Worm (Caenorhabditis elegans) whole organism, L2 larva: ENCODE measurements around the gene Y48E1C.2.

Source experiments
- C34F6.9 ChIP-seq: fragments of 150-350 bp; optimal IDR thresholded peaks from 2 replicates; lab custom pipeline; 2014; ENCODE audit warnings: missing biosample characterization, missing genetic modification characterization
- F13H6.1 ChIP-seq: sonication (generic microtip); optimal IDR thresholded peaks from 2 replicates; lab custom pipeline; 2016; ENCODE audit warnings: missing genetic modification characterization, missing compliant biosample characterization
- R02D3.7 ChIP-seq: fragments of 150-350 bp; optimal IDR thresholded peaks from 2 replicates; lab custom pipeline; 2014; ENCODE audit warnings: missing biosample characterization, missing genetic modification characterization
- Y55F3AM.14 ChIP-seq: fragments of 200-800 bp; sonication (Bioruptor generic); optimal IDR thresholded peaks from 2 replicates; lab custom pipeline; 2018; ENCODE audit warnings: mild to moderate bottlenecking, missing genetic modification characterization, missing compliant biosample characterization
- ZK546.5 ChIP-seq: sonication (generic microtip); optimal IDR thresholded peaks from 2 replicates; lab custom pipeline; 2017; ENCODE audit warnings: missing biosample characterization, missing genetic modification characterization
- alr-1 ChIP-seq: fragments of 150-350 bp; optimal IDR thresholded peaks from 2 replicates; lab custom pipeline; 2014; ENCODE audit warnings: missing biosample characterization, missing genetic modification characterization
- aly-2 ChIP-seq: fragments of 150-350 bp; optimal IDR thresholded peaks from 2 replicates; lab custom pipeline; 2014; ENCODE audit warnings: missing biosample characterization, missing genetic modification characterization
- blmp-1 ChIP-seq: sonication (generic microtip); optimal IDR thresholded peaks from 2 replicates; lab custom pipeline; 2017; ENCODE audit warnings: missing genetic modification characterization, mild to moderate bottlenecking, missing compliant biosample characterization, antibody characterized with exemption, moderate library complexity; ENCODE audit not compliant: insufficient read depth
- ceh-16 ChIP-seq: fragments of 150-350 bp; optimal IDR thresholded peaks from 2 replicates; lab custom pipeline; 2014; ENCODE audit warnings: missing biosample characterization, missing genetic modification characterization
- ceh-82 ChIP-seq: fragments of 150-350 bp; optimal IDR thresholded peaks from 2 replicates; lab custom pipeline; 2014; ENCODE audit warnings: missing biosample characterization, missing genetic modification characterization
- crh-2 ChIP-seq: sonication (generic microtip); optimal IDR thresholded peaks from 2 replicates; lab custom pipeline; 2017; ENCODE audit warnings: missing biosample characterization, missing genetic modification characterization
- dmd-4 ChIP-seq: sonication (generic microtip); optimal IDR thresholded peaks from 2 replicates; lab custom pipeline; 2017; ENCODE audit warnings: missing biosample characterization, missing genetic modification characterization
- egl-27 ChIP-seq: sonication (generic microtip); optimal IDR thresholded peaks from 3 replicates; lab custom pipeline; 2017; ENCODE audit warnings: missing biosample characterization, missing genetic modification reagents, missing genetic modification characterization
- elt-3 ChIP-seq: sonication (generic microtip); optimal IDR thresholded peaks from 2 replicates; lab custom pipeline; 2017; ENCODE audit warnings: missing biosample characterization, missing genetic modification characterization
- fos-1 ChIP-seq: fragments of 150-350 bp; optimal IDR thresholded peaks from 2 replicates; lab custom pipeline; 2014; ENCODE audit warnings: missing biosample characterization, missing genetic modification characterization
- gmeb-1 ChIP-seq: fragments of 150-350 bp; optimal IDR thresholded peaks from 2 replicates; lab custom pipeline; 2014; ENCODE audit warnings: missing biosample characterization, missing genetic modification characterization
- lin-11 ChIP-seq: fragments of 150-350 bp; sonication (generic microtip); optimal IDR thresholded peaks from 2 replicates; lab custom pipeline; 2014; ENCODE audit warnings: missing biosample characterization, missing genetic modification characterization, inconsistent platforms, mixed read lengths
- lin-13 ChIP-seq: fragments of 150-350 bp; optimal IDR thresholded peaks from 2 replicates; lab custom pipeline; 2014; ENCODE audit warnings: missing biosample characterization, missing genetic modification reagents, missing genetic modification characterization
- lsy-2 ChIP-seq, 2 experiments: fragments of 150-350 bp in 1 of 2; sonication (generic microtip) in 1 of 2; optimal IDR thresholded peaks; 2 replicates each; lab custom pipeline; 2014 to 2017; ENCODE audit warnings: missing biosample characterization in 2 of 2, missing genetic modification characterization in 2 of 2
- mab-5 ChIP-seq: fragments of 150-350 bp; optimal IDR thresholded peaks from 2 replicates; lab custom pipeline; 2014; ENCODE audit warnings: missing biosample characterization, missing genetic modification characterization
- mbf-1 ChIP-seq: sonication (generic microtip); optimal IDR thresholded peaks from 2 replicates; lab custom pipeline; 2017; ENCODE audit warnings: missing biosample characterization, missing genetic modification characterization
- mdl-1 ChIP-seq, 2 experiments: fragments of 150-350 bp in 1 of 2; sonication (generic microtip) in 1 of 2; optimal IDR thresholded peaks; 2 replicates each; lab custom pipeline; 2017; ENCODE audit warnings: missing biosample characterization in 2 of 2, missing genetic modification characterization in 2 of 2
- nhr-10 ChIP-seq: sonication (generic microtip); optimal IDR thresholded peaks from 2 replicates; lab custom pipeline; 2017; ENCODE audit warnings: missing biosample characterization, missing genetic modification characterization
- nhr-11 ChIP-seq: fragments of 150-350 bp; optimal IDR thresholded peaks from 2 replicates; lab custom pipeline; 2014; ENCODE audit warnings: missing biosample characterization, missing genetic modification characterization
- nhr-12 ChIP-seq: fragments of 150-350 bp; optimal IDR thresholded peaks from 2 replicates; lab custom pipeline; 2014; ENCODE audit warnings: missing biosample characterization, missing genetic modification characterization
- nhr-129 ChIP-seq: fragments of 150-350 bp; optimal IDR thresholded peaks from 2 replicates; lab custom pipeline; 2014; ENCODE audit warnings: missing biosample characterization, missing genetic modification characterization
- nhr-21 ChIP-seq: fragments of 150-350 bp; optimal IDR thresholded peaks from 2 replicates; lab custom pipeline; 2014; ENCODE audit warnings: missing biosample characterization, missing genetic modification characterization
- nhr-23 ChIP-seq: fragments of 150-350 bp; optimal IDR thresholded peaks from 2 replicates; lab custom pipeline; 2014; ENCODE audit warnings: missing biosample characterization, missing genetic modification reagents, missing genetic modification characterization
- nhr-237 ChIP-seq: fragments of 150-350 bp; optimal IDR thresholded peaks from 2 replicates; lab custom pipeline; 2014; ENCODE audit warnings: missing biosample characterization, missing genetic modification characterization
- nhr-25 ChIP-seq: fragments of 150-350 bp; sonication (generic microtip); optimal IDR thresholded peaks from 3 replicates; lab custom pipeline; 2014; ENCODE audit warnings: missing biosample characterization, missing genetic modification characterization
- nhr-6 ChIP-seq: fragments of 150-350 bp; optimal IDR thresholded peaks from 2 replicates; lab custom pipeline; 2014; ENCODE audit warnings: missing biosample characterization, missing genetic modification characterization
- nhr-77 ChIP-seq: fragments of 150-350 bp; optimal IDR thresholded peaks from 2 replicates; lab custom pipeline; 2014; ENCODE audit warnings: missing biosample characterization, missing genetic modification characterization
- peb-1 ChIP-seq: fragments of 150-350 bp; optimal IDR thresholded peaks from 2 replicates; lab custom pipeline; 2014; ENCODE audit warnings: missing biosample characterization, missing genetic modification characterization
- sem-4 ChIP-seq: fragments of 150-350 bp; optimal IDR thresholded peaks from 2 replicates; lab custom pipeline; 2014; ENCODE audit warnings: missing biosample characterization, missing genetic modification reagents, missing genetic modification characterization
- skn-1 ChIP-seq: sonication (generic microtip); optimal IDR thresholded peaks from 2 replicates; lab custom pipeline; 2017; ENCODE audit warnings: missing biosample characterization, missing genetic modification characterization
- sma-3 ChIP-seq: sonication (generic microtip); optimal IDR thresholded peaks from 2 replicates; lab custom pipeline; 2016; ENCODE audit warnings: missing genetic modification reagents, missing genetic modification characterization, missing compliant biosample characterization
- sma-9 ChIP-seq, 2 experiments: fragments of 150-350 bp in 1 of 2; sonication (generic microtip) in 1 of 2; optimal IDR thresholded peaks; 2 replicates each; lab custom pipeline; 2014 to 2016; ENCODE audit warnings: missing genetic modification characterization in 2 of 2, mild to moderate bottlenecking in 1 of 2, missing biosample characterization in 1 of 2, missing compliant biosample characterization in 1 of 2, missing genetic modification reagents in 1 of 2, moderate library complexity in 1 of 2
- snpc-4 ChIP-seq: fragments of 150-350 bp; optimal IDR thresholded peaks from 2 replicates; lab custom pipeline; 2014; ENCODE audit warnings: missing biosample characterization, missing genetic modification characterization
- unc-39 ChIP-seq: fragments of 150-350 bp; optimal IDR thresholded peaks from 2 replicates; lab custom pipeline; 2014; ENCODE audit warnings: missing biosample characterization, missing genetic modification characterization
- unc-62 ChIP-seq: fragments of 150-350 bp; optimal IDR thresholded peaks from 2 replicates; lab custom pipeline; 2014; ENCODE audit warnings: missing biosample characterization, missing genetic modification reagents, missing genetic modification characterization
- ztf-1 ChIP-seq: fragments of 200-800 bp; sonication (Bioruptor generic); conservative IDR thresholded peaks from 2 replicates; pipeline ENCODE4 v1.3.6; 2022; ENCODE audit warnings: missing genetic modification characterization, missing compliant biosample characterization
- ztf-11 ChIP-seq: sonication (generic microtip); optimal IDR thresholded peaks from 2 replicates; lab custom pipeline; 2017; ENCODE audit warnings: missing biosample characterization, missing genetic modification characterization

Gene Y48E1C.2

DNA sequence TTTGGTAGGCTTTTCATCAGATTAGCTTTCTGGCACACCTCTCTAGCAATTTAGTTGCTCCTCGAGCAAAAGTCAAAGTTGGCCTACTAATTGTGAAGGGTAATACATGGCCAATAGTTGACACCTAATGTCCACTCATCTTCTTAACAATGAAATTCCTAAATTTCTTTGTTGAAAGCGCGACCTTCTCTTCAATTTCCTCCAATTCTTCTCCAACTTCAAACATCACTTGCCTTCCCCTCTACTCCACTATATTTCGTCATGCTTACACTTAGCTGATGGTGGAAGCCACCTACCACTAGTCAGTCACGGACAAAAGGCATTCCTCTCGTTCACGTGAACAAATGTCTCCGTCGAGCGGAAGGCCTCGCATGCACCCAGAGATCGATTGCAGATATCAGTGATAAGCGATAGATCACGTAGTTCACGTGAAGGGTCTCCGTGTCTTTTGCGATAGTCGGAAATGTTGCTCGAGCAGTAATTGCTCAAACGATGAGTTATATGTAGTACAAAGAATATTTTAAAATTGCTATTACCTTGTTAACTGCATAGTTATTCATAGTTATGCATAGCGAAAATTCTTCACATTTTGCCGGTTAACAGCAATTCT is 44.8 kb downstream of the Y48E1C.2 start, which contains the start of gene E01G4.3:
TSS of gene E01G4.3 (minus strand) at position 560 of the 610 bp plus-strand sequence.
- TF ChIP-seq mab-5: no peak
- peak; percentile 43 for TF ChIP-seq mdl-1 (tag; optimal IDR thresholded peaks at IDR 0.05; lab: Kevin White, UChicago)
- TF ChIP-seq C34F6.9 (tag; lab: Kevin White, UChicago): peak; percentile 63
- TF ChIP-seq ceh-16 (tag; lab: Kevin White, UChicago): no peak
- TF ChIP-seq gmeb-1 (tag; lab: Kevin White, UChicago): peak; percentile 44
- peak; percentile 59 for TF ChIP-seq sma-3 (GFP tag; lab: Kevin White, UChicago)
- TF ChIP-seq crh-2: peak; percentile 77
- TF ChIP-seq blmp-1: peak; percentile 27
- TF ChIP-seq lsy-2 (tag; optimal IDR thresholded peaks at IDR 0.05; lab: Kevin White, UChicago): peak in 1 of 2 experiments; percentile 59
- peak; percentile 98 for TF ChIP-seq sma-9 (GFP tag; optimal IDR thresholded peaks at IDR 0.05; lab: Kevin White, UChicago)
- TF ChIP-seq sma-9 (tag; optimal IDR thresholded peaks at IDR 0.05; lab: Kevin White, UChicago): no peak
- peak; percentile 80 for TF ChIP-seq F13H6.1 (tag; lab: Kevin White, UChicago)
- TF ChIP-seq ztf-11 (tag; lab: Kevin White, UChicago): no peak
- peak; percentile 82 for TF ChIP-seq nhr-25
- peak; percentile 97 for TF ChIP-seq nhr-129 (tag; lab: Kevin White, UChicago)
- no peak for TF ChIP-seq nhr-6 (tag; lab: Kevin White, UChicago)
- peak; percentile 88 for TF ChIP-seq fos-1 (tag; lab: Kevin White, UChicago)
- TF ChIP-seq unc-39 (tag; lab: Kevin White, UChicago): no peak
- TF ChIP-seq ceh-82 (tag; lab: Kevin White, UChicago): no peak
- no peak for TF ChIP-seq snpc-4 (tag; lab: Kevin White, UChicago)
- TF ChIP-seq nhr-237 (tag; lab: Kevin White, UChicago): no peak
- TF ChIP-seq Y55F3AM.14 (GFP tag; lab: Kevin White, UChicago): peak; percentile 12
- peak; percentile 91 for TF ChIP-seq nhr-21
- no peak for TF ChIP-seq nhr-12 (tag; lab: Kevin White, UChicago)
- TF ChIP-seq ztf-1 (GFP tag; lab: Robert Waterston, UW): no peak
- TF ChIP-seq egl-27 (tag; lab: Kevin White, UChicago): peak; percentile 80
- TF ChIP-seq nhr-77 (tag; lab: Kevin White, UChicago): no peak

- TF ChIP-seq fos-1 (tag; lab: Kevin White, UChicago) (no peak), nhr-237 (tag; lab: Kevin White, UChicago) (no peak), nhr-6 (tag; lab: Kevin White, UChicago) (no peak), nhr-12 (tag; lab: Kevin White, UChicago) (no peak), ztf-1 (GFP tag; lab: Robert Waterston, UW) (no peak), Y55F3AM.14 (GFP tag; lab: Kevin White, UChicago) (no peak), lsy-2 (tag; optimal IDR thresholded peaks at IDR 0.05; lab: Kevin White, UChicago) (no peak), unc-62 (GFP tag; lab: Kevin White, UChicago) (no peak), skn-1 (tag; lab: Kevin White, UChicago) (no peak), nhr-77 (tag; lab: Kevin White, UChicago) (no peak), crh-2 (no peak), elt-3 (tag; lab: Kevin White, UChicago) (no peak), mab-5 (no peak), lin-11 (tag; lab: Kevin White, UChicago) (no peak), snpc-4 (tag; lab: Kevin White, UChicago) (no peak), nhr-11 (tag; lab: Kevin White, UChicago) (no peak), nhr-25 (no peak), nhr-23 (no peak)
Measured at ce11 chrII:13470655-13471054, 46.3 kb downstream of the Y48E1C.2 start.

- TF ChIP-seq Y55F3AM.14 (GFP tag; lab: Kevin White, UChicago) (no peak), blmp-1 (no peak), ZK546.5 (no peak), alr-1 (no peak), fos-1 (tag; lab: Kevin White, UChicago) (no peak), dmd-4 (tag; lab: Kevin White, UChicago) (no peak)
Measured at ce11 chrII:13472101-13472500, 47.8 kb downstream of the Y48E1C.2 start, which contains the start of gene E01G4.5. E01G4.5 (plus strand) TSS chrII:13472401.

ce11 chrII:13477230-13477629 is 52.9 kb downstream of the Y48E1C.2 start:
- TF ChIP-seq unc-62 (GFP tag; lab: Kevin White, UChicago) (no peak), snpc-4 (tag; lab: Kevin White, UChicago) (no peak), ceh-16 (tag; lab: Kevin White, UChicago) (no peak), nhr-25 (peak; percentile 2), lin-11 (tag; lab: Kevin White, UChicago) (no peak), nhr-23 (no peak), unc-39 (tag; lab: Kevin White, UChicago) (no peak), lin-13 (GFP tag; lab: Kevin White, UChicago) (peak; percentile 29), peb-1 (tag; lab: Kevin White, UChicago) (no peak), skn-1 (tag; lab: Kevin White, UChicago) (no peak), nhr-21 (peak; percentile 2), lsy-2 (tag; optimal IDR thresholded peaks at IDR 0.05; lab: Kevin White, UChicago) (peak; percentile 46 to 71), crh-2 (peak; percentile 48), F13H6.1 (tag; lab: Kevin White, UChicago) (peak; percentile 16), sem-4 (tag; lab: Kevin White, UChicago) (no peak), mbf-1 (tag; lab: Kevin White, UChicago) (no peak), R02D3.7 (tag; lab: Kevin White, UChicago) (no peak), sma-3 (GFP tag; lab: Kevin White, UChicago) (peak; percentile 44), nhr-10 (no peak), ztf-1 (GFP tag; lab: Robert Waterston, UW) (no peak), nhr-129 (tag; lab: Kevin White, UChicago) (peak; percentile 24), ztf-11 (tag; lab: Kevin White, UChicago) (no peak), aly-2 (tag; lab: Kevin White, UChicago) (no peak), blmp-1 (no peak), ceh-82 (tag; lab: Kevin White, UChicago) (no peak), nhr-237 (tag; lab: Kevin White, UChicago) (no peak)
